Fruit fly (Drosophila melanogaster) whole organism, adult: ENCODE data around the gene CG32440.

Experiments used
- CG11617 ChIP-seq: fragments of 200-800 bp; sonication (Bioruptor generic); optimal IDR thresholded peaks from 2 replicates; lab custom pipeline; 2017; ENCODE audit warnings: mild to moderate bottlenecking, missing biosample characterization, missing genetic modification reagents, missing genetic modification characterization
- CG12768 ChIP-seq: fragments of 200-800 bp; sonication (Bioruptor generic); optimal IDR thresholded peaks from 2 replicates; lab custom pipeline; 2017; ENCODE audit warnings: missing biosample characterization, missing genetic modification characterization, mild to moderate bottlenecking, moderate library complexity, missing genetic modification reagents
- CG14711 ChIP-seq: fragments of 200-800 bp; sonication (Bioruptor generic); optimal IDR thresholded peaks from 2 replicates; lab custom pipeline; 2018; ENCODE audit warnings: missing biosample characterization, mild to moderate bottlenecking, missing genetic modification characterization, moderate library complexity
- CG1620 ChIP-seq: fragments of 200-800 bp; sonication (Bioruptor generic); optimal IDR thresholded peaks from 2 replicates; lab custom pipeline; 2016; ENCODE audit warnings: missing biosample characterization, missing genetic modification characterization
- CG33017 ChIP-seq: fragments of 200-800 bp; sonication (Bioruptor generic); optimal IDR thresholded peaks from 2 replicates; lab custom pipeline; 2018; ENCODE audit warnings: missing biosample characterization, mild to moderate bottlenecking, missing genetic modification characterization, moderate library complexity
- CG5204 ChIP-seq: fragments of 200-800 bp; sonication (Bioruptor generic); optimal IDR thresholded peaks from 2 replicates; lab custom pipeline; 2016; ENCODE audit warnings: missing biosample characterization, missing genetic modification characterization
- CG7045 ChIP-seq: fragments of 200-800 bp; sonication (Bioruptor generic); optimal IDR thresholded peaks from 2 replicates; lab custom pipeline; 2017; ENCODE audit warnings: missing biosample characterization, mild to moderate bottlenecking, missing genetic modification characterization
- CG7101 ChIP-seq: fragments of 200-800 bp; sonication (Bioruptor generic); optimal IDR thresholded peaks from 2 replicates; lab custom pipeline; 2018; ENCODE audit warnings: missing biosample characterization, mild to moderate bottlenecking, missing genetic modification characterization, moderate library complexity
- Clk ChIP-seq: fragments of 200-800 bp; sonication (Bioruptor generic); optimal IDR thresholded peaks from 2 replicates; lab custom pipeline; 2017; ENCODE audit warnings: missing biosample characterization, missing genetic modification characterization
- Crg-1 ChIP-seq: fragments of 200-800 bp; sonication (Bioruptor generic); optimal IDR thresholded peaks from 2 replicates; lab custom pipeline; 2016; ENCODE audit warnings: missing biosample characterization, missing genetic modification characterization
- Hr96 ChIP-seq: fragments of 200-800 bp; sonication (Bioruptor generic); optimal IDR thresholded peaks from 2 replicates; lab custom pipeline; 2016; ENCODE audit warnings: missing biosample characterization, missing genetic modification characterization
- Mnt ChIP-seq: fragments of 200-800 bp; sonication (Bioruptor generic); optimal IDR thresholded peaks from 2 replicates; lab custom pipeline; 2016; ENCODE audit warnings: missing biosample characterization, mild to moderate bottlenecking, missing genetic modification characterization
- bab1 ChIP-seq: fragments of 200-800 bp; sonication (Bioruptor generic); optimal IDR thresholded peaks from 3 replicates; lab custom pipeline; 2019; ENCODE audit warnings: missing biosample characterization, mild to moderate bottlenecking, missing genetic modification characterization, moderate library complexity
- cic ChIP-seq: fragments of 200-800 bp; sonication (Bioruptor generic); optimal IDR thresholded peaks from 2 replicates; lab custom pipeline; 2017; ENCODE audit warnings: missing biosample characterization, mild to moderate bottlenecking, missing genetic modification characterization, moderate library complexity
- cnc ChIP-seq, 2 experiments: fragments of >200 bp; optimal IDR thresholded peaks; 2 replicates each; lab custom pipeline; 2017
- kay ChIP-seq: fragments of 200-800 bp; sonication (Bioruptor generic); peaks from one replicate; lab custom pipeline; 2016; ENCODE audit warnings: missing biosample characterization, missing genetic modification characterization, borderline replicate concordance
- ovo ChIP-seq: fragments of 200-800 bp; sonication (Bioruptor generic); optimal IDR thresholded peaks from 2 replicates; lab custom pipeline; 2016; ENCODE audit warnings: missing biosample characterization, missing genetic modification characterization
- pad ChIP-seq: fragments of 200-800 bp; sonication (Bioruptor generic); optimal IDR thresholded peaks from 3 replicates; lab custom pipeline; 2017; ENCODE audit warnings: missing biosample characterization, missing genetic modification characterization, mild to moderate bottlenecking, moderate library complexity, missing genetic modification reagents
- tj ChIP-seq: fragments of 200-800 bp; sonication (Bioruptor generic); optimal IDR thresholded peaks from 3 replicates; lab custom pipeline; 2017; ENCODE audit warnings: missing biosample characterization, mild to moderate bottlenecking, missing genetic modification characterization, moderate library complexity
- toe ChIP-seq: fragments of 200-800 bp; sonication (Bioruptor generic); optimal IDR thresholded peaks from 2 replicates; lab custom pipeline; 2016; ENCODE audit warnings: missing biosample characterization, missing genetic modification characterization

CG32440 gene

dm6 chr3L:21324724-21325123 is 35.3 kb upstream of the CG32440 start:
- TF ChIP-seq bab1 (GFP tag; lab: Kevin White, UChicago) (no peak), kay (GFP tag; lab: Kevin White, UChicago) (no peak), Clk (GFP tag; lab: Kevin White, UChicago) (no peak), CG7101 (tag; lab: Kevin White, UChicago) (no peak), Mnt (GFP tag; lab: Kevin White, UChicago) (no peak), CG7045 (GFP tag; lab: Kevin White, UChicago) (no peak), CG14711 (tag; lab: Kevin White, UChicago) (no peak), toe (no peak), CG1620 (GFP tag; lab: Kevin White, UChicago) (no peak), CG33017 (tag; lab: Kevin White, UChicago) (no peak), cic (GFP tag; lab: Kevin White, UChicago) (no peak), CG5204 (no peak), Hr96 (no peak), tj (no peak), CG11617 (GFP tag; lab: Kevin White, UChicago) (no peak), CG12768 (GFP tag; lab: Kevin White, UChicago) (no peak), pad (GFP tag; lab: Kevin White, UChicago) (no peak), cnc (optimal IDR thresholded peaks at IDR 0.05; lab: Kevin White, UChicago) (no peak), ovo (GFP tag; lab: Kevin White, UChicago) (no peak)

- peak; percentile 97 for TF ChIP-seq Mnt (GFP tag; lab: Kevin White, UChicago)
- TF ChIP-seq pad (GFP tag; lab: Kevin White, UChicago) = no peak
Measured at dm6 chr3L:21334999-21335631, 24.9 kb upstream of the CG32440 start, which contains the start of gene Tsr1. Gene Tsr1, plus strand, starts transcription at chr3L:21335215.

DNA sequence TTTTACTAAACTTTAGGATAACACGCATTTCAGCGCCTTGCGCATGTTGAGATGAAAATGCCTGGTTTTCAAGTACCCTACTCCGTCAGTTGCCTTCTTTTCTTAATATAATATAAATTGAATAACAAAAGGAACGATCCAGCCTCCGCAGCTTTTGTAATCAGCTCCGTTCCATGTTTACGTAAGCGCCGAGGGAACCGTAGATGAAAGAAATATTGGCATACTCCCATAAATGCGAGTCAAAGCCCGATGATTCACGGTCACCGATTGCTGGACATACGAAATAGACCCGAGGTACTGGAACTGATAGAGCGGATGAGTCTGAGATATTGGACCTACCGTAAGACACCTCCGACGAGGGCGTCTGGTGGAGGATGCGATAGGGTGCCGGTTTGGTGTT is 17.4 kb upstream of the CG32440 start:
- TF ChIP-seq CG14711 (tag; lab: Kevin White, UChicago) (no peak), kay (GFP tag; lab: Kevin White, UChicago) (no peak), CG7045 (GFP tag; lab: Kevin White, UChicago) (no peak), Crg-1 (GFP tag; lab: Kevin White, UChicago) (no peak), CG1620 (GFP tag; lab: Kevin White, UChicago) (no peak), Hr96 (no peak), Clk (GFP tag; lab: Kevin White, UChicago) (no peak), ovo (GFP tag; lab: Kevin White, UChicago) (no peak), Mnt (GFP tag; lab: Kevin White, UChicago) (no peak), pad (GFP tag; lab: Kevin White, UChicago) (no peak), toe (no peak), bab1 (GFP tag; lab: Kevin White, UChicago) (no peak), tj (no peak), CG7101 (tag; lab: Kevin White, UChicago) (no peak)

dm6 chr3L:21343254-21344083 is 16.5 kb upstream of the CG32440 start, which contains the start of the genes Tbc1d8-9 and CG32436:
Gene Tbc1d8-9, minus strand, starts transcription at chr3L:21343716.
Gene CG32436, plus strand, starts transcription at chr3L:21344033.
- TF ChIP-seq tj (peak; percentile 33), Crg-1 (GFP tag; lab: Kevin White, UChicago) (no peak), CG7101 (tag; lab: Kevin White, UChicago) (peak; percentile 17), CG1620 (GFP tag; lab: Kevin White, UChicago) (no peak), toe (no peak), CG14711 (tag; lab: Kevin White, UChicago) (peak; percentile 5), ovo (GFP tag; lab: Kevin White, UChicago) (no peak), cic (GFP tag; lab: Kevin White, UChicago) (peak; percentile 37), Mnt (GFP tag; lab: Kevin White, UChicago) (peak; percentile 67), CG12768 (GFP tag; lab: Kevin White, UChicago) (no peak), CG11617 (GFP tag; lab: Kevin White, UChicago) (peak; percentile 9), cnc (optimal IDR thresholded peaks at IDR 0.05; lab: Kevin White, UChicago) (no peak), Hr96 (no peak), Clk (GFP tag; lab: Kevin White, UChicago) (no peak), bab1 (GFP tag; lab: Kevin White, UChicago) (peak; percentile 49), CG5204 (no peak), kay (GFP tag; lab: Kevin White, UChicago) (no peak), CG7045 (GFP tag; lab: Kevin White, UChicago) (peak; percentile 42), pad (GFP tag; lab: Kevin White, UChicago) (no peak), CG33017 (tag; lab: Kevin White, UChicago) (peak; percentile 27)

dm6 chr3L:21346463-21347196 is 13.3 kb upstream of the CG32440 start:
- TF ChIP-seq bab1 (GFP tag; lab: Kevin White, UChicago) (peak; percentile 17), ovo (GFP tag; lab: Kevin White, UChicago) (peak; percentile 27), kay (GFP tag; lab: Kevin White, UChicago) (peak; percentile 92), CG1620 (GFP tag; lab: Kevin White, UChicago) (no peak), cnc (optimal IDR thresholded peaks at IDR 0.05; lab: Kevin White, UChicago) (no peak)
